Fruit fly (Drosophila melanogaster): ENCODE measurements around the gene CG31251.

Gene CG31251

DNA sequence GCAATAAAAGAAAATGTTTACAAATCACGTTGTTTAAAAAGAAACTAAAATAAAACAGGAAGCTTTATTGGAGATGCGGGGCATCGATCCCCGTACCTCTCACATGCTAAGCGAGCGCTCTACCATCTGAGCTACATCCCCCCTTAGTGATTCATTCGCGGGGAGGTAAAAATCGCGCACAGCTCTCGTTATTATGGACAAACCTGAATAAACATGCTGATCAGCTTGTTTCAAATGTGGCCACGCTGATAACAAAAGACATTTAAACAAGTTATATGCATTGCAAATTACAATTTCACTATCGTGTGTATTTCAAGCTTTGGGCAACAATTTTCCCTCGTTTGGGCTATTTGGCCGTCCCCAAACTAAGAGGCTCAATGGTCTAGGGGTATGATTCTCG is 39.5 kb downstream of the CG31251 start (continued):
- TF ChIP-seq CG16813 (GFP tag; IDR thresholded peaks at IDR 0.05; ENCODE audit: partially characterized antibody) (peak; percentile 48; the same call in 2 of the 3 replicates), CG2678 (tag; optimal IDR thresholded peaks at IDR 0.05) (peak; percentile 0), ato (GFP tag; IDR thresholded peaks at IDR 0.05; ENCODE audit: partially characterized antibody) (peak; percentile 46; the same call in 1 of the 2 replicates), CG13287 (GFP tag; IDR thresholded peaks at IDR 0.05; ENCODE audit: partially characterized antibody) (peak; percentile 32; the same call in 1 of the 2 replicates), Opbp (GFP tag; IDR thresholded peaks at IDR 0.05; ENCODE audit: partially characterized antibody) (peak; percentile 67; the same call in 1 of the 3 replicates), CG6854 (GFP tag; optimal IDR thresholded peaks at IDR 0.05) (peak; percentile 2), CG14965 (GFP tag; optimal IDR thresholded peaks at IDR 0.05; ENCODE audit: borderline replicate concordance) (no peak), scrt (GFP tag; optimal IDR thresholded peaks at IDR 0.05) (no peak), fd3F (GFP tag; optimal IDR thresholded peaks at IDR 0.05) (no peak), sd (tag; optimal IDR thresholded peaks at IDR 0.05) (peak; percentile 63), Dll (GFP tag; IDR thresholded peaks at IDR 0.05; ENCODE audit: partially characterized antibody) (peak; percentile 34; the same call in 1 of the 4 replicates), vvl (GFP tag; IDR thresholded peaks at IDR 0.05) (peak; percentile 80), mirr (GFP tag; optimal IDR thresholded peaks at IDR 0.05) (peak; percentile 44), hb (GFP tag; IDR thresholded peaks at IDR 0.05; ENCODE audit: partially characterized antibody) (peak; percentile 48; the same call in 1 of the 3 replicates), Lpt (GFP tag; optimal IDR thresholded peaks at IDR 0.05) (no peak), CG8359 (GFP tag; optimal IDR thresholded peaks at IDR 0.05; ENCODE audit: borderline replicate concordance) (no peak), CG11247 (GFP tag; IDR thresholded peaks at IDR 0.05) (no peak), sna (GFP tag; IDR thresholded peaks at IDR 0.05; ENCODE audit: partially characterized antibody) (peak; percentile 63; the same call in 1 of the 2 replicates), nerfin-2 (GFP tag; IDR thresholded peaks at IDR 0.05; ENCODE audit: partially characterized antibody) (peak; percentile 67), bowl (GFP tag; IDR thresholded peaks at IDR 0.05) (no peak), Scr (GFP tag; IDR thresholded peaks at IDR 0.05; ENCODE audit: partially characterized antibody) (peak; percentile 53), CG34224 (GFP tag; IDR thresholded peaks at IDR 0.05; ENCODE audit: partially characterized antibody) (peak; percentile 54; the same call in 1 of the 3 replicates), p53 (GFP tag; optimal IDR thresholded peaks at IDR 0.05) (peak; percentile 75), CG14860 (GFP tag; IDR thresholded peaks at IDR 0.05; ENCODE audit: partially characterized antibody) (0 out of 3 replicates have a peak, but pooled peaks have one; percentile 45), CG6791 (GFP tag; IDR thresholded peaks at IDR 0.05; ENCODE audit: partially characterized antibody) (peak; percentile 60; the same call in 1 of the 3 replicates)

DNA sequence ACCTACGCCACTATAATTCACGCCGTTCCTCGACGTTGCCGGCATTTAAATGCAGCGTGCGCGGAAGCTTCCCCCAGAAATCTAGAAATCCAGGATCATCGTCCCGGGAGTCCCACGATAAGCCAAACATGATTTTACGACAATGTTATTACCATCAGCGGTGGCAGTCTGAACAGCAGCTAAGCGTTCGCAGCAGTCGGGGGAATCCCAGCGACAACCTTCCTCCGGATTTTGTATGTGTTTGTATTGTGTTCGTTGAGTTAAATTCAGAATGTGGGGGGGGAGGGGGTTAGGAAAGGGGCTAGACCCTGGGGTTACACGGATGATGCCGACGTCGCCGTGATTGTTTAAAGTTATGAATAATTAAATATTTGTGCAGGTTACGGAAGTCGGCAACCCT is 40.7 kb downstream of the CG31251 start:
- TF ChIP-seq CG43689 (GFP tag; IDR thresholded peaks at IDR 0.05), result no peak
- peak; percentile 52 for TF ChIP-seq CG13894 (tag; optimal IDR thresholded peaks at IDR 0.05)
- peak; percentile 73 for TF ChIP-seq Ets65A (GFP tag)
- no peak for TF ChIP-seq CG18262 (tag; optimal IDR thresholded peaks at IDR 0.05)
- TF ChIP-seq abd-A (tag; optimal IDR thresholded peaks at IDR 0.05), result peak; percentile 5
- 0 out of 2 replicates have a peak, but pooled peaks have one; percentile 42 for TF ChIP-seq crol (GFP tag; IDR thresholded peaks at IDR 0.05)
- TF ChIP-seq CG4854 (GFP tag; optimal IDR thresholded peaks at IDR 0.05), result no peak
